Worm (Caenorhabditis elegans) whole organism, L3 larva: ENCODE results near the gene mtm-6.

ENCODE experiments used
- R02D3.7 ChIP-seq: fragments of 150-350 bp; optimal IDR thresholded peaks from 2 replicates; lab custom pipeline; 2014; ENCODE audit warnings: missing biosample characterization, missing genetic modification characterization
- ZK546.5 ChIP-seq: sonication (generic microtip); optimal IDR thresholded peaks from 2 replicates; lab custom pipeline; 2017; ENCODE audit warnings: missing biosample characterization, missing genetic modification characterization
- aly-2 ChIP-seq: fragments of 150-350 bp; optimal IDR thresholded peaks from 2 replicates; lab custom pipeline; 2014; ENCODE audit warnings: missing biosample characterization, missing genetic modification characterization
- ama-1 ChIP-seq: fragments of 150-350 bp; optimal IDR thresholded peaks from 2 replicates; lab custom pipeline; 2018
- ceh-28 ChIP-seq: fragments of 150-350 bp; optimal IDR thresholded peaks from 2 replicates; lab custom pipeline; 2014; ENCODE audit warnings: missing biosample characterization, missing genetic modification reagents, missing genetic modification characterization
- ceh-9 ChIP-seq: sonication (generic microtip); optimal IDR thresholded peaks from 2 replicates; lab custom pipeline; 2018; ENCODE audit warnings: missing biosample characterization, missing genetic modification characterization
- daf-12 ChIP-seq: fragments of 150-350 bp; optimal IDR thresholded peaks from 2 replicates; lab custom pipeline; 2014; ENCODE audit warnings: missing biosample characterization, missing genetic modification reagents, missing genetic modification characterization
- egl-27 ChIP-seq: sonication (generic microtip); optimal IDR thresholded peaks from 4 replicates; lab custom pipeline; 2017; ENCODE audit warnings: missing biosample characterization, missing genetic modification reagents, missing genetic modification characterization
- egl-5 ChIP-seq: fragments of 150-350 bp; optimal IDR thresholded peaks from 2 replicates; lab custom pipeline; 2017; ENCODE audit warnings: missing biosample characterization, missing genetic modification reagents, missing genetic modification characterization, inconsistent platforms
- elt-2 ChIP-seq: sonication (generic microtip); optimal IDR thresholded peaks from 2 replicates; lab custom pipeline; 2016; ENCODE audit warnings: missing genetic modification reagents, mild to moderate bottlenecking, missing genetic modification characterization, missing compliant biosample characterization
- eor-1 ChIP-seq, 2 experiments: fragments of 150-350 bp; optimal IDR thresholded peaks; 2 replicates each; lab custom pipeline; 2014 to 2018; ENCODE audit warnings: missing biosample characterization in 2 of 2, missing genetic modification characterization in 2 of 2
- fkh-10 ChIP-seq: sonication (generic microtip); optimal IDR thresholded peaks from 2 replicates; lab custom pipeline; 2017; ENCODE audit warnings: missing biosample characterization, missing genetic modification reagents, missing genetic modification characterization
- fkh-2 ChIP-seq: fragments of 150-350 bp; optimal IDR thresholded peaks from 2 replicates; lab custom pipeline; 2014; ENCODE audit warnings: missing biosample characterization, missing genetic modification reagents, missing genetic modification characterization
- fos-1 ChIP-seq: fragments of 150-350 bp; optimal IDR thresholded peaks from 2 replicates; lab custom pipeline; 2014; ENCODE audit warnings: missing biosample characterization, missing genetic modification characterization
- hmg-11 ChIP-seq: sonication (generic microtip); optimal IDR thresholded peaks from 2 replicates; lab custom pipeline; 2016; ENCODE audit warnings: missing genetic modification characterization, missing compliant biosample characterization
- lin-15B ChIP-seq: fragments of 150-350 bp; optimal IDR thresholded peaks from 2 replicates; lab custom pipeline; 2014; ENCODE audit warnings: missing biosample characterization, missing genetic modification characterization
- lin-39 ChIP-seq: fragments of 150-350 bp; optimal IDR thresholded peaks from 2 replicates; lab custom pipeline; 2018; ENCODE audit warnings: missing biosample characterization, missing genetic modification reagents, missing genetic modification characterization
- lsy-12 ChIP-seq: sonication (generic microtip); optimal IDR thresholded peaks from 2 replicates; lab custom pipeline; 2016; ENCODE audit warnings: mild to moderate bottlenecking, missing genetic modification characterization, missing compliant biosample characterization
- mml-1 ChIP-seq: fragments of 150-350 bp; sonication (generic microtip); optimal IDR thresholded peaks from 3 replicates; lab custom pipeline; 2014; ENCODE audit warnings: missing biosample characterization, missing genetic modification characterization
- nfya-1 ChIP-seq: sonication (generic microtip); optimal IDR thresholded peaks from 2 replicates; lab custom pipeline; 2017; ENCODE audit warnings: missing genetic modification characterization, mild to moderate bottlenecking, missing compliant biosample characterization, antibody characterized with exemption, moderate library complexity; ENCODE audit not compliant: insufficient read depth
- nhr-11 ChIP-seq: fragments of 150-350 bp; optimal IDR thresholded peaks from 2 replicates; lab custom pipeline; 2014; ENCODE audit warnings: missing biosample characterization, missing genetic modification characterization
- nhr-23 ChIP-seq: fragments of 150-350 bp; optimal IDR thresholded peaks from 2 replicates; lab custom pipeline; 2014; ENCODE audit warnings: missing biosample characterization, missing genetic modification reagents, missing genetic modification characterization
- nhr-237 ChIP-seq: fragments of 150-350 bp; optimal IDR thresholded peaks from 2 replicates; lab custom pipeline; 2014; ENCODE audit warnings: missing biosample characterization, missing genetic modification characterization
- nhr-25 ChIP-seq: sonication (generic microtip); optimal IDR thresholded peaks from 2 replicates; lab custom pipeline; 2017; ENCODE audit warnings: missing biosample characterization, missing genetic modification characterization
- nhr-43 ChIP-seq: sonication (generic microtip); optimal IDR thresholded peaks from 2 replicates; lab custom pipeline; 2016; ENCODE audit warnings: mild to moderate bottlenecking, missing genetic modification characterization, missing compliant biosample characterization; ENCODE audit not compliant: poor library complexity, severe bottlenecking
- nhr-67 ChIP-seq: fragments of 150-350 bp; optimal IDR thresholded peaks from 2 replicates; lab custom pipeline; 2014; ENCODE audit warnings: missing biosample characterization, missing genetic modification characterization
- nhr-76 ChIP-seq: fragments of 150-350 bp; sonication (generic microtip); optimal IDR thresholded peaks from 5 replicates; lab custom pipeline; 2014; ENCODE audit warnings: missing biosample characterization, missing genetic modification characterization
- pqm-1 ChIP-seq: fragments of 150-350 bp; optimal IDR thresholded peaks from 2 replicates; lab custom pipeline; 2017; ENCODE audit warnings: missing biosample characterization, missing genetic modification characterization, inconsistent platforms
- skn-1 ChIP-seq: fragments of 150-350 bp; optimal IDR thresholded peaks from 2 replicates; lab custom pipeline; 2014; ENCODE audit warnings: missing biosample characterization, missing genetic modification characterization
- snpc-4 ChIP-seq: fragments of 150-350 bp; optimal IDR thresholded peaks from 2 replicates; lab custom pipeline; 2014; ENCODE audit warnings: missing biosample characterization, missing genetic modification characterization
- unc-39 ChIP-seq: sonication (generic microtip); optimal IDR thresholded peaks from 4 replicates; lab custom pipeline; 2017; ENCODE audit warnings: missing biosample characterization, missing genetic modification characterization
- unc-62 ChIP-seq: fragments of 150-350 bp; sonication (generic microtip); optimal IDR thresholded peaks from 4 replicates; lab custom pipeline; 2014; ENCODE audit warnings: missing biosample characterization, missing genetic modification reagents, missing genetic modification characterization

Gene mtm-6

ce11 chrIII:13344538-13345136 is 2.2 kb upstream of the mtm-6 start, which contains the start of gene acaa-2:
Gene acaa-2, plus strand, starts transcription at chrIII:13344937.
- TF ChIP-seq nhr-43 (tag; lab: Kevin White, UChicago), result no peak
- TF ChIP-seq ceh-9 (tag; lab: Kevin White, UChicago), result no peak
- no peak for TF ChIP-seq egl-5
- TF ChIP-seq nfya-1, result peak; percentile 40
- no peak for TF ChIP-seq snpc-4 (tag; lab: Kevin White, UChicago)
- TF ChIP-seq nhr-76, result no peak
- no peak for TF ChIP-seq nhr-23 (tag; lab: Kevin White, UChicago)
- TF ChIP-seq nhr-67 (tag; lab: Kevin White, UChicago), result no peak
- TF ChIP-seq fkh-2 (tag; lab: Kevin White, UChicago), result no peak
- no peak for TF ChIP-seq egl-27 (tag; lab: Kevin White, UChicago)
- no peak for TF ChIP-seq nhr-11
- peak; percentile 0 for TF ChIP-seq lin-15B (tag; lab: Kevin White, UChicago)
- no peak for TF ChIP-seq unc-62 (GFP tag; lab: Kevin White, UChicago)
- no peak for TF ChIP-seq R02D3.7
- no peak for TF ChIP-seq ZK546.5 (tag; lab: Kevin White, UChicago)
- no peak for TF ChIP-seq unc-39 (tag; lab: Kevin White, UChicago)
- TF ChIP-seq mml-1 (tag; lab: Kevin White, UChicago), result no peak
- TF ChIP-seq skn-1 (tag; lab: Kevin White, UChicago), result peak; percentile 93
- TF ChIP-seq lin-39 (tag; lab: Kevin White, UChicago), result no peak
- TF ChIP-seq fkh-10, result no peak
- TF ChIP-seq pqm-1 (tag; lab: Kevin White, UChicago), result no peak
- peak; percentile 35 for TF ChIP-seq nhr-25
- TF ChIP-seq eor-1 (tag; optimal IDR thresholded peaks at IDR 0.05; lab: Kevin White, UChicago), result no peak
- TF ChIP-seq daf-12 (tag; lab: Kevin White, UChicago), result no peak
- no peak for TF ChIP-seq nhr-237 (tag; lab: Kevin White, UChicago)
- peak; percentile 34 for TF ChIP-seq hmg-11 (tag; lab: Kevin White, UChicago)
- peak; percentile 56 for TF ChIP-seq elt-2 (tag; lab: Kevin White, UChicago)
- no peak for TF ChIP-seq fos-1 (tag; lab: Kevin White, UChicago)

- TF ChIP-seq fkh-10 (no peak), nfya-1 (peak; percentile 19), lin-39 (tag; lab: Kevin White, UChicago) (peak; percentile 50), lin-15B (tag; lab: Kevin White, UChicago) (no peak)
Observed at ce11 chrIII:13347782-13348327, 970 bp downstream of the mtm-6 start.

- TF ChIP-seq lsy-12 (no peak), elt-2 (tag; lab: Kevin White, UChicago) (no peak), ceh-9 (tag; lab: Kevin White, UChicago) (no peak)
Observed at ce11 chrIII:13348891-13349290, 2.0 kb downstream of the mtm-6 start.

- no peak for TF ChIP-seq nhr-11
- TF ChIP-seq ceh-28, result no peak
- no peak for TF ChIP-seq ama-1 (lab: Kevin White, UChicago)
- TF ChIP-seq unc-39 (tag; lab: Kevin White, UChicago), result no peak
- TF ChIP-seq egl-5, result no peak
- no peak for TF ChIP-seq fkh-2 (tag; lab: Kevin White, UChicago)
Observed at ce11 chrIII:13350964-13351363, 4.1 kb downstream of the mtm-6 start.

- TF ChIP-seq lsy-12, result no peak
- no peak for TF ChIP-seq nfya-1
- no peak for TF ChIP-seq daf-12 (tag; lab: Kevin White, UChicago)
- TF ChIP-seq aly-2, result no peak
- TF ChIP-seq egl-27 (tag; lab: Kevin White, UChicago), result no peak
- no peak for TF ChIP-seq ceh-9 (tag; lab: Kevin White, UChicago)
- TF ChIP-seq lin-39 (tag; lab: Kevin White, UChicago), result no peak
- TF ChIP-seq nhr-76, result no peak
- no peak for TF ChIP-seq pqm-1 (tag; lab: Kevin White, UChicago)
Observed at ce11 chrIII:13359256-13359655, 12.4 kb downstream of the mtm-6 start, which contains the start of gene F53A2.9. Gene F53A2.9, minus strand, starts transcription at chrIII:13359356.
